Fruit fly (Drosophila melanogaster): ENCODE measurements around the gene Cds.

Cds gene

DNA sequence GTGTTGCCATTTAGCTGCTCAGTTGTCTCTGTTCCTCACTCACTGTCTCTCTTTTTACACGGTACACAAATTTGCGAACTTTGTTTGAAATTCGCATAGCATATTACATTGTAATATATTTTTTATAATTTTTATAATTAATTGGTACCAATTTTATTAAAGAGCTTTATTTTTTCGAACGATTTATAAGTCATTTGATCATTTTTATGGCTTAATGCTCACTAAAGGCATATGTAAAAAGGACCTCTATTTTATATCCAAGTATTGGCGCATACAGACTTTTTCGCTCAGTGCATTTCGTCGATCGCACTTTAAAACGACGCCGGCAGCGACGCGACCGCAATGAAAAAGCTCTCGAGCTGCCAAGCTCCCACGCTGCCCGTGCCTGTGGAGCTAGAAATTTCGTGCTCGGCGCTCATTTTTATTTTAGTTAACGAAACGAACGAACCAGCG lies 31.4 kb upstream of the Cds start (continued):
- TF ChIP-seq Lpt (GFP tag; optimal IDR thresholded peaks at IDR 0.05), result peak; percentile 97
- TF ChIP-seq cyc (GFP tag; optimal IDR thresholded peaks at IDR 0.05), result peak; percentile 83
- TF ChIP-seq Sox102F (GFP tag; optimal IDR thresholded peaks at IDR 0.05), result peak; percentile 81
- peak; percentile 81 for TF ChIP-seq spab (GFP tag; optimal IDR thresholded peaks at IDR 0.05)
- peak; percentile 82 for TF ChIP-seq lz (GFP tag; optimal IDR thresholded peaks at IDR 0.05)
- peak; percentile 82 for TF ChIP-seq CG31627 (GFP tag; optimal IDR thresholded peaks at IDR 0.05)
- TF ChIP-seq Ets21C (GFP tag; optimal IDR thresholded peaks at IDR 0.05), result no peak
- peak; percentile 90 for TF ChIP-seq Sox15 (GFP tag; optimal IDR thresholded peaks at IDR 0.05)
- TF ChIP-seq CG3032 (tag; optimal IDR thresholded peaks at IDR 0.05), result peak; percentile 84
- peak; percentile 54 for TF ChIP-seq fd85E (GFP tag; optimal IDR thresholded peaks at IDR 0.05)
- peak; percentile 96 for TF ChIP-seq CG11294 (GFP tag; IDR thresholded peaks at IDR 0.05)
- TF ChIP-seq fkh (GFP tag; optimal IDR thresholded peaks at IDR 0.05), result peak; percentile 51
- peak; percentile 62 for TF ChIP-seq CG9139 (GFP tag; optimal IDR thresholded peaks at IDR 0.05)
- TF ChIP-seq pdm3 (GFP tag; optimal IDR thresholded peaks at IDR 0.05), result peak; percentile 93
- peak; percentile 85 for TF ChIP-seq Eip75B (GFP tag; optimal IDR thresholded peaks at IDR 0.05)
- TF ChIP-seq CG1621 (tag; optimal IDR thresholded peaks at IDR 0.05), result peak; percentile 76
- TF ChIP-seq CG6808 (GFP tag; optimal IDR thresholded peaks at IDR 0.05), result peak; percentile 78
- peak; percentile 94 for TF ChIP-seq CG34406 (GFP tag; optimal IDR thresholded peaks at IDR 0.05)
- TF ChIP-seq dac (GFP tag; optimal IDR thresholded peaks at IDR 0.05), result peak; percentile 91
- TF ChIP-seq CG8632 (GFP tag; optimal IDR thresholded peaks at IDR 0.05), result peak; percentile 93
- peak; percentile 99 for TF ChIP-seq CG32006 (GFP tag; optimal IDR thresholded peaks at IDR 0.05)
- TF ChIP-seq Eip93F (GFP tag; optimal IDR thresholded peaks at IDR 0.05), result peak; percentile 74
- TF ChIP-seq CG16779 (tag; optimal IDR thresholded peaks at IDR 0.05), result peak; percentile 92
- TF ChIP-seq CG7368 (GFP tag; optimal IDR thresholded peaks at IDR 0.05), result peak; percentile 90
- peak; percentile 96 for TF ChIP-seq Hr4 (GFP tag; optimal IDR thresholded peaks at IDR 0.05)
- TF ChIP-seq CG11902 (GFP tag; optimal IDR thresholded peaks at IDR 0.05), result peak; percentile 87
- peak; percentile 97 for TF ChIP-seq CG6276 (GFP tag; optimal IDR thresholded peaks at IDR 0.05)
- TF ChIP-seq Met (GFP tag; optimal IDR thresholded peaks at IDR 0.05), result peak; percentile 83
- peak; percentile 68 to 96 for TF ChIP-seq salr (GFP tag; optimal IDR thresholded peaks at IDR 0.05)
- TF ChIP-seq CG10669 (GFP tag; optimal IDR thresholded peaks at IDR 0.05), result peak; percentile 92
- TF ChIP-seq net (GFP tag; optimal IDR thresholded peaks at IDR 0.05), result peak; percentile 96
- TF ChIP-seq topi (GFP tag; optimal IDR thresholded peaks at IDR 0.05), result peak; percentile 82

DNA sequence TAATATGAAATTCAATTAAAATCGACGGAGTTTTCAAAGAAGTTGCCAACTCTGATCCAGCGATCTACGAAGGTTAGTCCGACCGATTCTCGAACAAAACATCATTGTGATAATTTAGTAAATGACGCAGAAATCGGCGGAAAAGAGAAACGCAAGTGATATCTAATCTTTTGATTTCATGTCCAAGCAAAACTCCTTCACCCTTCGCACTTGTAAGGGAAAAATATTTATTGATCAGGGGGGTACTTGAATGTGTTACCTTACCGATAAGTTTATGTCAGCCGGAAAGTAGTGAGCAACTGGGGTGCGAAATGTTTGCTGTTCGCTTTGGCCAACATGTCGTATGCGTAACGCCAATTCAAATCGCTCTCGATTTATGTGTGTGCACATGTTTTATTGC lies 30.5 kb upstream of the Cds start:
- TF ChIP-seq vri (GFP tag; optimal IDR thresholded peaks at IDR 0.05) (peak; percentile 30), CG15336 (GFP tag; IDR thresholded peaks at IDR 0.05) (no peak)

DNA sequence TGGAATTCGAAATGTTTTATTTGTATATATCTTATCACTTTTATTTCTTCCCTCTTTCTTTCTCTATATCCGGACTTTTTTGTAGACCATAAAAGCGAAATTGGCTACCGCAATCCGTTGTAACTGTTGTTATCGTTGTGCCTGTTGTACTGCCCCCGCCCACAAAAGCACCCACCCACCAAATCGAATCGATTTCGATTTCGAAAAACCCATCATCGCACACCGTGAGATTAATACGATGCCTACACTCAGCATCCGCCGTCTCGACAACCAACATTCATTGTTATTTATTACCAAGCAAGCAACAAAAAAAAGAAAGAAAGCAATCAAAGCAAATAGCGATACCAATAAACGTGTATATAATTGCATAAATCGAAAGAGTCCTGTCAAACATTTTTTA lies 19.4 kb upstream of the Cds start:
- TF ChIP-seq vri (GFP tag; optimal IDR thresholded peaks at IDR 0.05) (no peak), CG1621 (tag; optimal IDR thresholded peaks at IDR 0.05) (no peak), ss (GFP tag; optimal IDR thresholded peaks at IDR 0.05) (no peak), CG6163 (GFP tag; IDR thresholded peaks at IDR 0.05) (0 out of 3 replicates have a peak, but pooled peaks have one; percentile 13)

DNA sequence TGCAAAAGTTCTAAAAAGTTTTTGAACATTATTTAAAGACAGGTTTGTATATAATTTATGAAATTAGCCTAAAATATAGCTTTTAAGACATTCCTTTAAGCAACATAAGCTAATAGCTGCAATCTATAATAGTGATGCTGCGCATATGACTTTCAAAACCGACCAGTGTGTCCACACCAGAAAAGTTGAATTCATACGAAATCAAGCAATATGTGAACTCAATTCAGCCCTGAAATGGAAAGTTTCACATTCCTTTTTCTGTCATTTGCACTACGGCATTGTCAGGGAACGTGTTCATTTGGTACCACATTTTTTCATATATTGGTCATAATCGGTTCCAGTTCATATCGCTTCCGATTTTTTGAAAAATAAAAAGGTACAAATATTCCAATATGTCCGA lies 18.7 kb upstream of the Cds start, which contains the start of gene fan:
TSS of gene fan (plus strand) at position 247 of the 400 bp plus-strand sequence.
- TF ChIP-seq Ets96B (tag; optimal IDR thresholded peaks at IDR 0.05) (no peak), Sox102F (GFP tag; optimal IDR thresholded peaks at IDR 0.05) (no peak), Met (GFP tag; optimal IDR thresholded peaks at IDR 0.05) (no peak)
